Worm (Caenorhabditis elegans): ENCODE results near the gene dod-19.

Gene dod-19

DNA sequence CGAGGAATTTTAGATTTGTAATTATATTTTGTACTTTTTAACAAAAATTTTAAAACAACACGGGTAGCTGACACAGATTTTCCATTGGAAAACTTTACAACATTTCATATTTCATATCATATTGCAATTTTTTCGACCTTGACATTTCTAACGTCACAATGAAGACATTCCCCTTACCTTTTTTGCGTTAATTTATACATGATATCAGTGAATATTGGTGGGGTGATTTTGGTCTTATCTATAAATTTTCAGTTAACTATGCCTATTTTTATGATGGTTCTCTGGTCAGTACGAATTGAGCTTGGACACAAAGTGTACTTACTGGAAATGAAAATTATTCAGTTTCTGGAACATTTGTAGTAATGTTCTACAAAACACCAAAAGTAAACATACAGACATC lies 30.0 kb downstream of the dod-19 start:
- TF ChIP-seq hlh-6 (tag; optimal IDR thresholded peaks at IDR 0.05) (no peak), hlh-15 (tag; optimal IDR thresholded peaks at IDR 0.05) (no peak), T23F11.4 (GFP tag; optimal IDR thresholded peaks at IDR 0.05) (no peak), pha-4 (tag; optimal IDR thresholded peaks at IDR 0.05) (no peak), pax-1 (tag; optimal IDR thresholded peaks at IDR 0.05) (no peak), fax-1 (tag; optimal IDR thresholded peaks at IDR 0.05) (no peak), lim-6 (tag; optimal IDR thresholded peaks at IDR 0.05) (no peak), K02D7.2 (tag; optimal IDR thresholded peaks at IDR 0.05) (no peak), dmd-4 (tag; optimal IDR thresholded peaks at IDR 0.05; ENCODE audit: borderline replicate concordance) (no peak), unc-86 (tag; optimal IDR thresholded peaks at IDR 0.05) (no peak), sdc-2 (tag; optimal IDR thresholded peaks at IDR 0.05) (no peak), C08G9.2 (tag; optimal IDR thresholded peaks at IDR 0.05) (no peak), elt-4 (tag; optimal IDR thresholded peaks at IDR 0.05) (no peak), Y22D7AL.16 (tag; optimal IDR thresholded peaks at IDR 0.05) (no peak), ceh-19 (GFP tag; optimal IDR thresholded peaks at IDR 0.05) (no peak), hlh-13 (GFP tag; optimal IDR thresholded peaks at IDR 0.05) (no peak)

DNA sequence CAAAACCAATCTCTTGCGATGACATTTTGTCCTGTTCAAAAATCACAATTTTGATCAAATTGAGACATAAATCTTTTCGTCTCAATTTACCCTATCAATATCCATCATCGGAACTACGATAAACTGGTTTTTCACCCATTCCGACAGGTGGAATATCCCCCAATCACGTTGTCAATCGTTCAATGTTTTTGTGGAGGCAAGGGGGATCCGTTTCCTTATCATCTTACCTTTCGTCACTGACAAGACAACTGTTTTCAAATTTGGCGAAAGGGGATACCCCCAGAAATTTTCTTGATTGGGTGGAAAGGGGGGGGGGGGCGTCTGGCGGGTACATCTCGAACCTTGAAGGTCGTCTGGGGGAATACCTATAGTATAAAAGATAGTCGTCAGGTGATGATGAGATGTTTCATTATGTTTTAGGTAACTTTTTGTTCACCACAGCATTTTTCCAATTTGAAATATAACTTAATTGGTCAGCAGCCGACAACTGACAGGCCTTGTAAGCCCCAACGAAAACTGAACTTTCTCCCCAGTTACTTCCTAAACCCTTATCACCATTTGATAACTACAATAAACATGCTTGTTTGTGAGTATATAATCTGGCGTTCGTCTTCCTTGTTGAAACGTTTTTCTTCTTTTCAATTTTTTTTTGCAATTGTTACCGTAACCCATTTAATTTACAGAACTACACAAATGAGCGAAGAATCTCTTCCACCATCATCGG lies 33.2 kb downstream of the dod-19 start, which contains the start of gene ZK6.8:
Gene ZK6.8, plus strand, starts transcription at position 682 of the 724 bp plus-strand sequence.
- TF ChIP-seq pros-1 (tag; optimal IDR thresholded peaks at IDR 0.05) (no peak), fax-1 (tag; optimal IDR thresholded peaks at IDR 0.05) (no peak), pat-9 (tag; optimal IDR thresholded peaks at IDR 0.05) (no peak), ceh-2 (tag; optimal IDR thresholded peaks at IDR 0.05) (no peak), elt-2 (tag; optimal IDR thresholded peaks at IDR 0.05) (no peak), unc-3 (GFP tag; conservative IDR thresholded peaks at IDR 0.05) (no peak), unc-3 (tag; optimal IDR thresholded peaks at IDR 0.05) (no peak), nhr-11 (tag; optimal IDR thresholded peaks at IDR 0.05) (no peak), eyg-1 (tag; optimal IDR thresholded peaks at IDR 0.05) (no peak), nfya-1 (tag; optimal IDR thresholded peaks at IDR 0.05) (no peak), sox-4 (tag; optimal IDR thresholded peaks at IDR 0.05) (no peak)

DNA sequence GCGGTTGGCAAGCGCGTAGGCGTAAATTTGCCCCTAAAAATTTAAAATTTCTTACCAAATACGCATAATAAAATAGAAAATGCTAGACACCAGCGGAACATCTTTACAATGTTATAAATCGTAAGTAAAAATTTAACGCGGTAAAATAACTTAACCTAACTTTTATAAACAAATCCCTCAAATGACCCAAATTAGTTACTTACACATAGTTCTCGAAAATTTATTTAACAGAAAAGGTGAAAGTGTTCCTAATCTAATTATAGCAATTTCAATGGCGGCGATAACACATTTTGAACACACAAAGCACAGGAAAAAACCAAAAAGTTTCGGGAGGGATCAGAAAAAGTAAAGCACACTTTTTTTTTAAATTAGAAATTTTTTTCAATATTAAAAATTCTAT lies 34.4 kb downstream of the dod-19 start, which contains the start of gene mltn-8:
Gene mltn-8, minus strand, starts transcription at position 101 of the 400 bp plus-strand sequence.
- TF ChIP-seq lin-11 (tag; optimal IDR thresholded peaks at IDR 0.05) (no peak), T23F11.4 (GFP tag; optimal IDR thresholded peaks at IDR 0.05) (no peak), mec-3 (tag; optimal IDR thresholded peaks at IDR 0.05; ENCODE audit: borderline replicate concordance) (no peak), rnt-1 (tag; optimal IDR thresholded peaks at IDR 0.05) (no peak), hlh-30 (tag; optimal IDR thresholded peaks at IDR 0.05; ENCODE audit: insufficient read depth) (no peak), ceh-18 (tag; optimal IDR thresholded peaks at IDR 0.05) (no peak), ceh-45 (GFP tag; IDR thresholded peaks at IDR 0.05) (no peak), dve-1 (tag; optimal IDR thresholded peaks at IDR 0.05) (no peak), tbx-7 (tag; optimal IDR thresholded peaks at IDR 0.05) (no peak), sdc-2 (tag; optimal IDR thresholded peaks at IDR 0.05) (no peak), K09A11.1 (tag; optimal IDR thresholded peaks at IDR 0.05; ENCODE audit: insufficient read depth) (no peak), dmd-4 (tag; optimal IDR thresholded peaks at IDR 0.05; ENCODE audit: borderline replicate concordance) (no peak), zip-5 (tag; optimal IDR thresholded peaks at IDR 0.05) (no peak), ceh-30 (tag; optimal IDR thresholded peaks at IDR 0.05) (no peak), gmeb-2 (tag; optimal IDR thresholded peaks at IDR 0.05) (no peak), hlh-13 (GFP tag; optimal IDR thresholded peaks at IDR 0.05) (no peak), pag-3 (tag; optimal IDR thresholded peaks at IDR 0.05; ENCODE audit: borderline replicate concordance) (no peak), odd-2 (tag; optimal IDR thresholded peaks at IDR 0.05) (no peak)

Measured in whole organism, late embryonic.